Fruit fly (Drosophila melanogaster): ENCODE measurements around the gene CG4198.

Gene CG4198

DNA sequence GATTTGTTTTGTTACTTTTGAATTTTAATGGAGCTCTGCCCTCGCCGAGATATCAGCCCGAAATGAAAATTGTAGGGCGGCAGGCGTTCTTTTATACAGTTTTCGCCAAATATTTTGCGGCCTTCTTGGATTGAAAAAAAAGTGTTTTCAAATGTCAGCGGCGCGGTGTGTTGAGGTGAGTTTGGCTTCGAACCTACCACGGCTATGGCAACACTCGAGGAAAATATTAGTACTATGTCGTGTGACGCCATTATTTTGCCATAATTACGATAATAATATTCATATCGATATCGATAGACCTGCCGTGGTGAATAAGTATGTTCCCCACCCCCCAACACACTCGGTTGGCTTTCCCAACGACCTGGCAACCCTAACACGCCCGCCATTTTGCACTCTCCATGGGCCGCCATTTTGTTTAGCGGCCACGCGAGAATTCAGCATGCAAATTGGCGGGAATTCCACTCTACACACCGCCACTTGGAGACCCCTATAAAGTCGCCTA, 1.2 kb upstream of the CG4198 start, which contains the start of the genes TrxT and dhd (continued):
- no peak for TF ChIP-seq cg (GFP tag; optimal IDR thresholded peaks at IDR 0.05)
- TF ChIP-seq ranshi (GFP tag; IDR thresholded peaks at IDR 0.05), result peak; percentile 19; the same call in 1 of the 2 replicates
- TF ChIP-seq Xrp1 (GFP tag; IDR thresholded peaks at IDR 0.05), result peak; percentile 48; the same call in 1 of the 2 replicates
- peak; percentile 16 for TF ChIP-seq CG3281 (GFP tag; optimal IDR thresholded peaks at IDR 0.05)
- TF ChIP-seq lbe (GFP tag; optimal IDR thresholded peaks at IDR 0.05), result no peak
- TF ChIP-seq dmrt11E (tag; optimal IDR thresholded peaks at IDR 0.05), result peak; percentile 28
- TF ChIP-seq D19A (tag; optimal IDR thresholded peaks at IDR 0.05), result no peak
- TF ChIP-seq mam (GFP tag; optimal IDR thresholded peaks at IDR 0.05), result peak; percentile 22
- peak; percentile 8; the same call in 1 of the 2 replicates for TF ChIP-seq Awh (GFP tag; IDR thresholded peaks at IDR 0.05)
- TF ChIP-seq CG10321 (GFP tag; IDR thresholded peaks at IDR 0.05), result no peak
- 0 out of 2 replicates have a peak, but pooled peaks have one; percentile 43 for TF ChIP-seq rib (GFP tag; IDR thresholded peaks at IDR 0.05)
- TF ChIP-seq Vsx1 (GFP tag; optimal IDR thresholded peaks at IDR 0.05), result no peak
- no peak for TF ChIP-seq shn (GFP tag; optimal IDR thresholded peaks at IDR 0.05)
- TF ChIP-seq vvl (GFP tag; IDR thresholded peaks at IDR 0.05), result peak; percentile 87
- TF ChIP-seq HLHmδ (GFP tag; optimal IDR thresholded peaks at IDR 0.05), result peak; percentile 21
- TF ChIP-seq salm (tag; optimal IDR thresholded peaks at IDR 0.05), result no peak
- TF ChIP-seq lola (GFP tag; optimal IDR thresholded peaks at IDR 0.05), result no peak
- TF ChIP-seq D19B (GFP tag; optimal IDR thresholded peaks at IDR 0.05), result no peak
- TF ChIP-seq CG11504 (tag; optimal IDR thresholded peaks at IDR 0.05), result no peak
- 0 out of 2 replicates have a peak, but pooled peaks have one; percentile 20 for TF ChIP-seq H2.0 (GFP tag; IDR thresholded peaks at IDR 0.05)
- TF ChIP-seq BEAF-32 (GFP tag; optimal IDR thresholded peaks at IDR 0.05), result peak; percentile 45
- no peak for TF ChIP-seq CG4328 (GFP tag; optimal IDR thresholded peaks at IDR 0.05)
- 0 out of 2 replicates have a peak, but pooled peaks have one; percentile 16 for TF ChIP-seq peb (GFP tag; IDR thresholded peaks at IDR 0.05)
- no peak for TF ChIP-seq CG12942 (GFP tag; optimal IDR thresholded peaks at IDR 0.05)
- TF ChIP-seq CG2129 (GFP tag; IDR thresholded peaks at IDR 0.05; ENCODE audit: partially characterized antibody), result no peak
- peak; percentile 63; the same call in 2 of the 3 replicates for TF ChIP-seq HLH4C (GFP tag; IDR thresholded peaks at IDR 0.05; ENCODE audit: partially characterized antibody)
- peak; percentile 37; the same call in 1 of the 2 replicates for TF ChIP-seq Adf1 (GFP tag; IDR thresholded peaks at IDR 0.05)
- no peak for TF ChIP-seq CG2202 (tag; optimal IDR thresholded peaks at IDR 0.05)
- TF ChIP-seq CG9215 (GFP tag; IDR thresholded peaks at IDR 0.05), result no peak
- no peak for TF ChIP-seq sug (tag; optimal IDR thresholded peaks at IDR 0.05)
- TF ChIP-seq row (GFP tag; IDR thresholded peaks at IDR 0.05), result peak; percentile 29; the same call in 1 of the 3 replicates
- TF ChIP-seq ken (GFP tag; IDR thresholded peaks at IDR 0.05), result no peak
- no peak for TF ChIP-seq da (GFP tag; optimal IDR thresholded peaks at IDR 0.05)
- TF ChIP-seq Fer1 (GFP tag; optimal IDR thresholded peaks at IDR 0.05), result peak; percentile 50
- TF ChIP-seq sd (tag; optimal IDR thresholded peaks at IDR 0.05), result no peak
- TF ChIP-seq ac (GFP tag; optimal IDR thresholded peaks at IDR 0.05), result no peak
- TF ChIP-seq CG8765 (GFP tag; IDR thresholded peaks at IDR 0.05), result no peak; the same call in 1 of the 2 replicates
- no peak for TF ChIP-seq CG9797 (GFP tag; optimal IDR thresholded peaks at IDR 0.05)
- TF ChIP-seq Atf6 (GFP tag; IDR thresholded peaks at IDR 0.05), result 0 out of 2 replicates have a peak, but pooled peaks have one; percentile 29
- no peak for TF ChIP-seq Atf3 (GFP tag; optimal IDR thresholded peaks at IDR 0.05)
- no peak for TF ChIP-seq CG31388 (GFP tag; optimal IDR thresholded peaks at IDR 0.05)
- TF ChIP-seq stc (GFP tag; IDR thresholded peaks at IDR 0.05), result no peak
- TF ChIP-seq sisA (GFP tag; IDR thresholded peaks at IDR 0.05), result no peak
- no peak for TF ChIP-seq Bdp1 (GFP tag; optimal IDR thresholded peaks at IDR 0.05)
- no peak for TF ChIP-seq CG15601 (tag; optimal IDR thresholded peaks at IDR 0.05)
- peak; percentile 15 for TF ChIP-seq CG10267 (tag; optimal IDR thresholded peaks at IDR 0.05)
- TF ChIP-seq CG3847 (GFP tag; IDR thresholded peaks at IDR 0.05), result peak; percentile 50; the same call in 1 of the 2 replicates
- peak; percentile 80 for TF ChIP-seq Dref (GFP tag; IDR thresholded peaks at IDR 0.05)
- TF ChIP-seq Camta (GFP tag; optimal IDR thresholded peaks at IDR 0.05), result peak; percentile 3
- no peak for TF ChIP-seq CG4820 (GFP tag; optimal IDR thresholded peaks at IDR 0.05)
